Worm (Caenorhabditis elegans): ENCODE results near the gene Y53C12A.3.

ce11 chrII:9691839-9692238, 14.2 kb downstream of the Y53C12A.3 start, which contains the start of gene nlp-11:
- TF ChIP-seq nhr-11 (tag; optimal IDR thresholded peaks at IDR 0.05) (no peak), fos-1 (tag; optimal IDR thresholded peaks at IDR 0.05) (no peak), snpc-1.2 (GFP tag; IDR thresholded peaks at IDR 0.05) (no peak)
